Worm (Caenorhabditis elegans) whole organism, L2 larva: ENCODE measurements around the gene ZK1127.12.

ENCODE experiments used
- C34F6.9 ChIP-seq: fragments of 150-350 bp; optimal IDR thresholded peaks from 2 replicates; lab custom pipeline; 2014; ENCODE audit warnings: missing biosample characterization, missing genetic modification characterization
- F13H6.1 ChIP-seq: sonication (generic microtip); optimal IDR thresholded peaks from 2 replicates; lab custom pipeline; 2016; ENCODE audit warnings: missing genetic modification characterization, missing compliant biosample characterization
- R02D3.7 ChIP-seq: fragments of 150-350 bp; optimal IDR thresholded peaks from 2 replicates; lab custom pipeline; 2014; ENCODE audit warnings: missing biosample characterization, missing genetic modification characterization
- ZK546.5 ChIP-seq: sonication (generic microtip); optimal IDR thresholded peaks from 2 replicates; lab custom pipeline; 2017; ENCODE audit warnings: missing biosample characterization, missing genetic modification characterization
- alr-1 ChIP-seq: fragments of 150-350 bp; optimal IDR thresholded peaks from 2 replicates; lab custom pipeline; 2014; ENCODE audit warnings: missing biosample characterization, missing genetic modification characterization
- aly-2 ChIP-seq: fragments of 150-350 bp; optimal IDR thresholded peaks from 2 replicates; lab custom pipeline; 2014; ENCODE audit warnings: missing biosample characterization, missing genetic modification characterization
- ama-1 ChIP-seq: fragments of 150-350 bp; optimal IDR thresholded peaks from 2 replicates; lab custom pipeline; 2018; ENCODE audit warnings: inconsistent platforms
- ceh-16 ChIP-seq: fragments of 150-350 bp; optimal IDR thresholded peaks from 2 replicates; lab custom pipeline; 2014; ENCODE audit warnings: missing biosample characterization, missing genetic modification characterization
- ceh-82 ChIP-seq: fragments of 150-350 bp; optimal IDR thresholded peaks from 2 replicates; lab custom pipeline; 2014; ENCODE audit warnings: missing biosample characterization, missing genetic modification characterization
- crh-2 ChIP-seq: sonication (generic microtip); optimal IDR thresholded peaks from 2 replicates; lab custom pipeline; 2017; ENCODE audit warnings: missing biosample characterization, missing genetic modification characterization
- dmd-4 ChIP-seq: sonication (generic microtip); optimal IDR thresholded peaks from 2 replicates; lab custom pipeline; 2017; ENCODE audit warnings: missing biosample characterization, missing genetic modification characterization
- egl-27 ChIP-seq: sonication (generic microtip); optimal IDR thresholded peaks from 3 replicates; lab custom pipeline; 2017; ENCODE audit warnings: missing biosample characterization, missing genetic modification reagents, missing genetic modification characterization
- elt-1 ChIP-seq: fragments of 150-350 bp; optimal IDR thresholded peaks from 2 replicates; lab custom pipeline; 2014; ENCODE audit warnings: missing biosample characterization, missing genetic modification characterization
- elt-3 ChIP-seq: sonication (generic microtip); optimal IDR thresholded peaks from 2 replicates; lab custom pipeline; 2017; ENCODE audit warnings: missing biosample characterization, missing genetic modification characterization
- lin-13 ChIP-seq: fragments of 150-350 bp; optimal IDR thresholded peaks from 2 replicates; lab custom pipeline; 2014; ENCODE audit warnings: missing biosample characterization, missing genetic modification reagents, missing genetic modification characterization
- lin-39 ChIP-seq: fragments of 150-350 bp; optimal IDR thresholded peaks from 2 replicates; lab custom pipeline; 2014; ENCODE audit warnings: missing biosample characterization, missing genetic modification reagents, missing genetic modification characterization
- lsy-2 ChIP-seq, 2 experiments: fragments of 150-350 bp in 1 of 2; sonication (generic microtip) in 1 of 2; optimal IDR thresholded peaks; 2 replicates each; lab custom pipeline; 2014 to 2017; ENCODE audit warnings: missing biosample characterization in 2 of 2, missing genetic modification characterization in 2 of 2
- mab-5 ChIP-seq: fragments of 150-350 bp; optimal IDR thresholded peaks from 2 replicates; lab custom pipeline; 2014; ENCODE audit warnings: missing biosample characterization, missing genetic modification characterization
- mbf-1 ChIP-seq: sonication (generic microtip); optimal IDR thresholded peaks from 2 replicates; lab custom pipeline; 2017; ENCODE audit warnings: missing biosample characterization, missing genetic modification characterization
- mdl-1 ChIP-seq, 2 experiments: fragments of 150-350 bp in 1 of 2; sonication (generic microtip) in 1 of 2; optimal IDR thresholded peaks; 2 replicates each; lab custom pipeline; 2017; ENCODE audit warnings: missing biosample characterization in 2 of 2, missing genetic modification characterization in 2 of 2
- nhr-10 ChIP-seq: sonication (generic microtip); optimal IDR thresholded peaks from 2 replicates; lab custom pipeline; 2017; ENCODE audit warnings: missing biosample characterization, missing genetic modification characterization
- nhr-129 ChIP-seq: fragments of 150-350 bp; optimal IDR thresholded peaks from 2 replicates; lab custom pipeline; 2014; ENCODE audit warnings: missing biosample characterization, missing genetic modification characterization
- nhr-21 ChIP-seq: fragments of 150-350 bp; optimal IDR thresholded peaks from 2 replicates; lab custom pipeline; 2014; ENCODE audit warnings: missing biosample characterization, missing genetic modification characterization
- nhr-23 ChIP-seq: fragments of 150-350 bp; optimal IDR thresholded peaks from 2 replicates; lab custom pipeline; 2014; ENCODE audit warnings: missing biosample characterization, missing genetic modification reagents, missing genetic modification characterization
- nhr-237 ChIP-seq: fragments of 150-350 bp; optimal IDR thresholded peaks from 2 replicates; lab custom pipeline; 2014; ENCODE audit warnings: missing biosample characterization, missing genetic modification characterization
- nhr-25 ChIP-seq: fragments of 150-350 bp; sonication (generic microtip); optimal IDR thresholded peaks from 3 replicates; lab custom pipeline; 2014; ENCODE audit warnings: missing biosample characterization, missing genetic modification characterization
- nhr-6 ChIP-seq: fragments of 150-350 bp; optimal IDR thresholded peaks from 2 replicates; lab custom pipeline; 2014; ENCODE audit warnings: missing biosample characterization, missing genetic modification characterization
- nhr-77 ChIP-seq: fragments of 150-350 bp; optimal IDR thresholded peaks from 2 replicates; lab custom pipeline; 2014; ENCODE audit warnings: missing biosample characterization, missing genetic modification characterization
- skn-1 ChIP-seq: sonication (generic microtip); optimal IDR thresholded peaks from 2 replicates; lab custom pipeline; 2017; ENCODE audit warnings: missing biosample characterization, missing genetic modification characterization
- sma-3 ChIP-seq: sonication (generic microtip); optimal IDR thresholded peaks from 2 replicates; lab custom pipeline; 2016; ENCODE audit warnings: missing genetic modification reagents, missing genetic modification characterization, missing compliant biosample characterization
- snpc-4 ChIP-seq: fragments of 150-350 bp; optimal IDR thresholded peaks from 2 replicates; lab custom pipeline; 2014; ENCODE audit warnings: missing biosample characterization, missing genetic modification characterization
- unc-39 ChIP-seq: fragments of 150-350 bp; optimal IDR thresholded peaks from 2 replicates; lab custom pipeline; 2014; ENCODE audit warnings: missing biosample characterization, missing genetic modification characterization
- unc-55 ChIP-seq: fragments of 150-350 bp; sonication (generic microtip); optimal IDR thresholded peaks from 3 replicates; lab custom pipeline; 2014; ENCODE audit warnings: missing biosample characterization, missing genetic modification reagents, missing genetic modification characterization
- unc-62 ChIP-seq: fragments of 150-350 bp; optimal IDR thresholded peaks from 2 replicates; lab custom pipeline; 2014; ENCODE audit warnings: missing biosample characterization, missing genetic modification reagents, missing genetic modification characterization
- zag-1 ChIP-seq: fragments of 150-350 bp; optimal IDR thresholded peaks from 2 replicates; lab custom pipeline; 2014; ENCODE audit warnings: missing biosample characterization, missing genetic modification characterization
- ztf-1 ChIP-seq: fragments of 200-800 bp; sonication (Bioruptor generic); conservative IDR thresholded peaks from 2 replicates; pipeline ENCODE4 v1.3.6; 2022; ENCODE audit warnings: missing genetic modification characterization, missing compliant biosample characterization
- ztf-11 ChIP-seq: sonication (generic microtip); optimal IDR thresholded peaks from 2 replicates; lab custom pipeline; 2017; ENCODE audit warnings: missing biosample characterization, missing genetic modification characterization
- ztf-4 ChIP-seq: fragments of 150-350 bp; optimal IDR thresholded peaks from 2 replicates; lab custom pipeline; 2014; ENCODE audit warnings: missing biosample characterization, missing genetic modification characterization

Gene ZK1127.12

ce11 chrII:7061730-7062129 is 9.9 kb downstream of the ZK1127.12 start, which contains the start of gene acs-6:
Gene acs-6, plus strand, starts transcription at chrII:7062030.
- TF ChIP-seq unc-55 (no peak), ceh-16 (tag; lab: Kevin White, UChicago) (no peak), unc-62 (GFP tag; lab: Kevin White, UChicago) (no peak), lin-13 (GFP tag; lab: Kevin White, UChicago) (no peak), ztf-1 (GFP tag; lab: Robert Waterston, UW) (no peak), ztf-11 (tag; lab: Kevin White, UChicago) (no peak), mab-5 (tag; lab: Kevin White, UChicago) (no peak), dmd-4 (no peak), ZK546.5 (tag; lab: Kevin White, UChicago) (no peak), ceh-82 (tag; lab: Kevin White, UChicago) (no peak)

- TF ChIP-seq ama-1, result no peak
- TF ChIP-seq R02D3.7 (tag; lab: Kevin White, UChicago), result no peak
- no peak for TF ChIP-seq nhr-25 (tag; lab: Kevin White, UChicago)
- no peak for TF ChIP-seq nhr-6
- TF ChIP-seq unc-39 (tag; lab: Kevin White, UChicago), result no peak
- TF ChIP-seq aly-2, result no peak
- TF ChIP-seq, all 48 proteins: peak for 0
Observed at ce11 chrII:7065391-7065790, 13.5 kb downstream of the ZK1127.12 start, which contains the start of gene nos-2. Gene nos-2, plus strand, starts transcription at chrII:7065618.

ce11 chrII:7069866-7070265 is 18.0 kb downstream of the ZK1127.12 start, which contains the start of gene him-14:
Gene him-14, minus strand, starts transcription at chrII:7069966.
- TF ChIP-seq mab-5 (tag; lab: Kevin White, UChicago), result no peak
- no peak for TF ChIP-seq dmd-4
- TF ChIP-seq elt-3 (tag; lab: Kevin White, UChicago), result no peak
- no peak for TF ChIP-seq sma-3 (GFP tag; lab: Kevin White, UChicago)
- no peak for TF ChIP-seq lin-39 (tag; lab: Kevin White, UChicago)
- no peak for TF ChIP-seq zag-1 (tag; lab: Kevin White, UChicago)
- TF ChIP-seq nhr-6, result no peak
- TF ChIP-seq unc-55, result no peak
- TF ChIP-seq mbf-1 (tag; lab: Kevin White, UChicago), result no peak
- TF ChIP-seq elt-1, result no peak
- TF ChIP-seq, all 48 proteins: peak for 0

- no peak for TF ChIP-seq nhr-25 (tag; lab: Kevin White, UChicago)
- TF ChIP-seq sma-3 (GFP tag; lab: Kevin White, UChicago), result no peak
- TF ChIP-seq mbf-1 (tag; lab: Kevin White, UChicago), result no peak
- no peak for TF ChIP-seq nhr-21 (tag; lab: Kevin White, UChicago)
- TF ChIP-seq zag-1 (tag; lab: Kevin White, UChicago), result no peak
- no peak for TF ChIP-seq elt-3 (tag; lab: Kevin White, UChicago)
- TF ChIP-seq ZK546.5 (tag; lab: Kevin White, UChicago), result no peak
Observed at ce11 chrII:7070434-7070833, 18.6 kb downstream of the ZK1127.12 start.

- TF ChIP-seq elt-3 (tag; lab: Kevin White, UChicago) (no peak), ztf-4 (no peak), nhr-77 (tag; lab: Kevin White, UChicago) (no peak), nhr-129 (tag; lab: Kevin White, UChicago) (no peak), alr-1 (tag; lab: Kevin White, UChicago) (no peak), mab-5 (tag; lab: Kevin White, UChicago) (no peak), skn-1 (tag; lab: Kevin White, UChicago) (no peak), mdl-1 (tag; optimal IDR thresholded peaks at IDR 0.05; lab: Kevin White, UChicago) (no peak), nhr-25 (tag; lab: Kevin White, UChicago) (no peak), C34F6.9 (tag; lab: Kevin White, UChicago) (no peak), lin-13 (GFP tag; lab: Kevin White, UChicago) (no peak)
Observed at ce11 chrII:7072315-7072589, 20.4 kb downstream of the ZK1127.12 start, which contains the start of gene kars-1. Gene kars-1, minus strand, starts transcription at chrII:7072415.

ce11 chrII:7072590-7073536 is 21.0 kb downstream of the ZK1127.12 start:
- no peak for TF ChIP-seq unc-39 (tag; lab: Kevin White, UChicago)
- TF ChIP-seq nhr-77 (tag; lab: Kevin White, UChicago), result no peak
- peak; percentile 14 to 83 for TF ChIP-seq lsy-2 (tag; optimal IDR thresholded peaks at IDR 0.05; lab: Kevin White, UChicago)
- no peak for TF ChIP-seq egl-27 (tag; lab: Kevin White, UChicago)
- TF ChIP-seq aly-2, result no peak
- TF ChIP-seq ZK546.5 (tag; lab: Kevin White, UChicago), result no peak
- TF ChIP-seq dmd-4, result no peak
- no peak for TF ChIP-seq nhr-25 (tag; lab: Kevin White, UChicago)
- TF ChIP-seq mbf-1 (tag; lab: Kevin White, UChicago), result no peak
- no peak for TF ChIP-seq ztf-11 (tag; lab: Kevin White, UChicago)
- TF ChIP-seq snpc-4 (tag; lab: Kevin White, UChicago), result no peak
- TF ChIP-seq unc-62 (GFP tag; lab: Kevin White, UChicago), result no peak
- TF ChIP-seq R02D3.7 (tag; lab: Kevin White, UChicago), result no peak
- TF ChIP-seq nhr-10 (tag; lab: Kevin White, UChicago), result no peak
- peak; percentile 55 for TF ChIP-seq F13H6.1 (tag; lab: Kevin White, UChicago)
- TF ChIP-seq ztf-4, result peak; percentile 2
- peak; percentile 42 for TF ChIP-seq crh-2
- peak; percentile 77 for TF ChIP-seq unc-55
- no peak for TF ChIP-seq elt-1
- peak; percentile 96 for TF ChIP-seq C34F6.9 (tag; lab: Kevin White, UChicago)
- no peak for TF ChIP-seq mab-5 (tag; lab: Kevin White, UChicago)
- no peak for TF ChIP-seq elt-3 (tag; lab: Kevin White, UChicago)
- peak; percentile 70 for TF ChIP-seq nhr-129 (tag; lab: Kevin White, UChicago)
- no peak for TF ChIP-seq nhr-237
- TF ChIP-seq nhr-21 (tag; lab: Kevin White, UChicago), result peak; percentile 12
- no peak for TF ChIP-seq nhr-23 (tag; lab: Kevin White, UChicago)
